Fruit fly (Drosophila melanogaster): ENCODE data around the gene CG3527.

Gene CG3527

dm6 chrX:4599897-4600469 is 48.2 kb downstream of the CG3527 start:
- TF ChIP-seq HmgD (GFP tag; optimal IDR thresholded peaks at IDR 0.05) (no peak), MTF-1 (GFP tag; optimal IDR thresholded peaks at IDR 0.05; ENCODE audit: borderline replicate concordance) (no peak), luna (GFP tag; optimal IDR thresholded peaks at IDR 0.05) (no peak), chn (GFP tag; optimal IDR thresholded peaks at IDR 0.05) (no peak), CG16815 (GFP tag; optimal IDR thresholded peaks at IDR 0.05) (no peak), abd-A (tag; optimal IDR thresholded peaks at IDR 0.05) (no peak), zf30C (GFP tag; optimal IDR thresholded peaks at IDR 0.05) (no peak), HLH4C (GFP tag; IDR thresholded peaks at IDR 0.05; ENCODE audit: partially characterized antibody) (no peak), Nf-YC (tag; optimal IDR thresholded peaks at IDR 0.05) (peak; percentile 94), CG18011 (GFP tag; optimal IDR thresholded peaks at IDR 0.05) (no peak), ERR (GFP tag; optimal IDR thresholded peaks at IDR 0.05) (no peak), CG17612 (GFP tag; IDR thresholded peaks at IDR 0.05) (no peak), Ravus (GFP tag; IDR thresholded peaks at IDR 0.05) (no peak), CG17361 (GFP tag; IDR thresholded peaks at IDR 0.05) (no peak), Atf-2 (GFP tag; optimal IDR thresholded peaks at IDR 0.05) (no peak), zfh2 (GFP tag; optimal IDR thresholded peaks at IDR 0.05) (no peak), Nf-YB (GFP tag; optimal IDR thresholded peaks at IDR 0.05) (peak; percentile 95), fd3F (GFP tag; optimal IDR thresholded peaks at IDR 0.05) (no peak), CG8924 (tag; optimal IDR thresholded peaks at IDR 0.05) (no peak), seq (GFP tag; IDR thresholded peaks at IDR 0.05) (peak; percentile 56; the same call in 1 of the 2 replicates), CG1792 (GFP tag; optimal IDR thresholded peaks at IDR 0.05) (no peak), CG10654 (GFP tag; optimal IDR thresholded peaks at IDR 0.05) (no peak), CG1024 (GFP tag; IDR thresholded peaks at IDR 0.05) (no peak), crc (GFP tag; optimal IDR thresholded peaks at IDR 0.05) (no peak), CG3281 (GFP tag; optimal IDR thresholded peaks at IDR 0.05) (no peak), Hr3 (GFP tag; optimal IDR thresholded peaks at IDR 0.05) (no peak), Dfd (GFP tag; optimal IDR thresholded peaks at IDR 0.05) (no peak), CG16813 (GFP tag; IDR thresholded peaks at IDR 0.05; ENCODE audit: partially characterized antibody) (no peak), CG42726 (GFP tag; IDR thresholded peaks at IDR 0.05; ENCODE audit: partially characterized antibody) (no peak), gsb-n (tag; optimal IDR thresholded peaks at IDR 0.05) (peak; percentile 8), CG33213 (GFP tag; optimal IDR thresholded peaks at IDR 0.05) (no peak), Dref (GFP tag; IDR thresholded peaks at IDR 0.05) (no peak), CG9215 (GFP tag; IDR thresholded peaks at IDR 0.05) (no peak)
